In genomic region chrX:21045448-21045941, dm6 we compare ENCODE assay signal across 1 fruit fly cellular context.
TF ChIP-seq lines count a peak whose summit lies in the region.

No protein-coding gene starts in this region.

TF ChIP-seq in whole organism, embryonic, 481 proteins besides CTCF, POLR2A, EP300 and RAD21 (continued from another document and continues in another):
- TF ChIP-seq grau (tag; optimal IDR thresholded peaks at IDR 0.05; lab: Kevin White, UChicago) (peak; percentile 9), jing (GFP tag; optimal IDR thresholded peaks at IDR 0.05; lab: Kevin White, UChicago) (no peak), tio (GFP tag; optimal IDR thresholded peaks at IDR 0.05; lab: Kevin White, UChicago) (no peak), CG14050 (GFP tag; IDR thresholded peaks at IDR 0.05; lab: Robert Waterston, UW) (no peak), lab (GFP tag; optimal IDR thresholded peaks at IDR 0.05; lab: Kevin White, UChicago) (no peak), pfk (GFP tag; optimal IDR thresholded peaks at IDR 0.05; lab: Kevin White, UChicago) (no peak), Lhr (GFP tag; optimal IDR thresholded peaks at IDR 0.05; lab: Kevin White, UChicago) (no peak), Hr51 (GFP tag; optimal IDR thresholded peaks at IDR 0.05; lab: Kevin White, UChicago) (peak in 1 of 2 experiments; percentile 16), CG6791 (GFP tag; IDR thresholded peaks at IDR 0.05; lab: Robert Waterston, UW; ENCODE audit: partially characterized antibody) (no peak), gro (GFP tag; optimal IDR thresholded peaks at IDR 0.05; lab: Kevin White, UChicago) (no peak), D19B (GFP tag; optimal IDR thresholded peaks at IDR 0.05; lab: Kevin White, UChicago) (no peak), E2f1 (GFP tag; IDR thresholded peaks at IDR 0.05; lab: Robert Waterston, UW) (peak; percentile 24; the same call in 1 of the 2 replicates), CG18476 (GFP tag; optimal IDR thresholded peaks at IDR 0.05; lab: Kevin White, UChicago) (no peak), ftz-f1 (GFP tag; optimal IDR thresholded peaks at IDR 0.05; lab: Kevin White, UChicago) (no peak), tap (tag; optimal IDR thresholded peaks at IDR 0.05; lab: Kevin White, UChicago) (no peak), CG17829 (tag; optimal IDR thresholded peaks at IDR 0.05; lab: Kevin White, UChicago) (peak; percentile 31), CG17568 (GFP tag; optimal IDR thresholded peaks at IDR 0.05; lab: Kevin White, UChicago) (peak; percentile 24), chif (GFP tag; optimal IDR thresholded peaks at IDR 0.05; lab: Kevin White, UChicago) (no peak), fd3F (GFP tag; optimal IDR thresholded peaks at IDR 0.05; lab: Kevin White, UChicago) (no peak), CG5180 (GFP tag; optimal IDR thresholded peaks at IDR 0.05; lab: Kevin White, UChicago) (no peak), CG17328 (GFP tag; IDR thresholded peaks at IDR 0.05; lab: Robert Waterston, UW) (peak; percentile 39; the same call in 1 of the 2 replicates), ap (GFP tag; IDR thresholded peaks at IDR 0.05; lab: Robert Waterston, UW) (no peak), dmrt11E (tag; optimal IDR thresholded peaks at IDR 0.05; lab: Kevin White, UChicago) (peak; percentile 40), CG11696 (GFP tag; IDR thresholded peaks at IDR 0.05; lab: Robert Waterston, UW) (peak; percentile 23; the same call in 1 of the 2 replicates), CG4360 (GFP tag; IDR thresholded peaks at IDR 0.05; lab: Robert Waterston, UW) (peak; percentile 36; the same call in 1 of the 2 replicates), CG10209 (GFP tag; optimal IDR thresholded peaks at IDR 0.05; lab: Kevin White, UChicago) (no peak), sens (GFP tag; lab: Kevin White, UChicago) (no peak), exex (tag; optimal IDR thresholded peaks at IDR 0.05; lab: Kevin White, UChicago) (no peak), mam (GFP tag; optimal IDR thresholded peaks at IDR 0.05; lab: Kevin White, UChicago) (no peak), en (GFP tag; optimal IDR thresholded peaks at IDR 0.05; lab: Kevin White, UChicago) (no peak), pzg (GFP tag; optimal IDR thresholded peaks at IDR 0.05; lab: Kevin White, UChicago) (no peak), CG10959 (GFP tag; IDR thresholded peaks at IDR 0.05; lab: Robert Waterston, UW) (no peak), ind (GFP tag; optimal IDR thresholded peaks at IDR 0.05; lab: Kevin White, UChicago) (no peak), pan (optimal IDR thresholded peaks at IDR 0.05; lab: Kevin White, UChicago) (no peak), pan (GFP tag; optimal IDR thresholded peaks at IDR 0.05 in 1 of 2, IDR thresholded peaks at IDR 0.05 in 1 of 2) (no peak), CG10366 (GFP tag; IDR thresholded peaks at IDR 0.05; lab: Robert Waterston, UW) (no peak), CG2202 (tag; optimal IDR thresholded peaks at IDR 0.05; lab: Kevin White, UChicago) (no peak), CG9609 (GFP tag; optimal IDR thresholded peaks at IDR 0.05; lab: Kevin White, UChicago) (no peak), fd96Cb (tag; optimal IDR thresholded peaks at IDR 0.05; lab: Kevin White, UChicago) (peak; percentile 11), grn (GFP tag; optimal IDR thresholded peaks at IDR 0.05; lab: Kevin White, UChicago) (no peak), CG13894 (tag; optimal IDR thresholded peaks at IDR 0.05; lab: Kevin White, UChicago) (peak; percentile 11), HmgD (GFP tag; optimal IDR thresholded peaks at IDR 0.05; lab: Kevin White, UChicago) (no peak), CG15514 (GFP tag; optimal IDR thresholded peaks at IDR 0.05; lab: Kevin White, UChicago) (no peak), Opbp (GFP tag; IDR thresholded peaks at IDR 0.05; lab: Robert Waterston, UW; ENCODE audit: partially characterized antibody) (no peak), vnd (GFP tag; IDR thresholded peaks at IDR 0.05; lab: Robert Waterston, UW; ENCODE audit: partially characterized antibody) (no peak), NFAT (GFP tag; IDR thresholded peaks at IDR 0.05; lab: Robert Waterston, UW) (no peak), cg (GFP tag; optimal IDR thresholded peaks at IDR 0.05; lab: Kevin White, UChicago) (peak; percentile 79), nau (GFP tag; optimal IDR thresholded peaks at IDR 0.05; lab: Kevin White, UChicago) (no peak), CG8359 (GFP tag; optimal IDR thresholded peaks at IDR 0.05; lab: Kevin White, UChicago; ENCODE audit: borderline replicate concordance) (no peak), CG17612 (GFP tag; IDR thresholded peaks at IDR 0.05; lab: Robert Waterston, UW) (no peak), MTF-1 (GFP tag; optimal IDR thresholded peaks at IDR 0.05; lab: Kevin White, UChicago; ENCODE audit: borderline replicate concordance) (peak; percentile 7), crol (GFP tag; IDR thresholded peaks at IDR 0.05; lab: Robert Waterston, UW) (no peak), usp (GFP tag; optimal IDR thresholded peaks at IDR 0.05; lab: Kevin White, UChicago) (no peak), Sox102F (GFP tag; optimal IDR thresholded peaks at IDR 0.05; lab: Kevin White, UChicago) (peak; percentile 32), CG11456 (GFP tag; IDR thresholded peaks at IDR 0.05; lab: Robert Waterston, UW) (no peak), CG17361 (GFP tag; IDR thresholded peaks at IDR 0.05; lab: Robert Waterston, UW) (peak; percentile 46; the same call in 1 of the 3 replicates), ato (GFP tag; IDR thresholded peaks at IDR 0.05; lab: Robert Waterston, UW; ENCODE audit: partially characterized antibody) (no peak), gcm2 (GFP tag; optimal IDR thresholded peaks at IDR 0.05; lab: Kevin White, UChicago) (no peak), Trl (optimal IDR thresholded peaks at IDR 0.05; lab: Kevin White, UChicago) (no peak), Trl (GFP tag; optimal IDR thresholded peaks at IDR 0.05; lab: Kevin White, UChicago) (no peak), row (GFP tag; IDR thresholded peaks at IDR 0.05; lab: Robert Waterston, UW) (no peak), z (GFP tag; IDR thresholded peaks at IDR 0.05; lab: Robert Waterston, UW) (no peak), bcd (GFP tag; optimal IDR thresholded peaks at IDR 0.05; lab: Kevin White, UChicago) (no peak), ham (GFP tag; IDR thresholded peaks at IDR 0.05; lab: Robert Waterston, UW) (no peak), slou (GFP tag; optimal IDR thresholded peaks at IDR 0.05; lab: Kevin White, UChicago) (no peak), pho (GFP tag; optimal IDR thresholded peaks at IDR 0.05; lab: Kevin White, UChicago) (no peak), jumu (GFP tag; optimal IDR thresholded peaks at IDR 0.05; lab: Kevin White, UChicago) (no peak), CG2889 (GFP tag; IDR thresholded peaks at IDR 0.05; lab: Robert Waterston, UW) (no peak), CG14441 (GFP tag; IDR thresholded peaks at IDR 0.05; lab: Robert Waterston, UW) (no peak), tna (GFP tag; IDR thresholded peaks at IDR 0.05; lab: Robert Waterston, UW; ENCODE audit: partially characterized antibody) (no peak), Optix (GFP tag; IDR thresholded peaks at IDR 0.05; lab: Robert Waterston, UW) (no peak), CG16779 (GFP tag; IDR thresholded peaks at IDR 0.05; lab: Robert Waterston, UW) (no peak), Lim3 (GFP tag; IDR thresholded peaks at IDR 0.05; lab: Robert Waterston, UW) (no peak), CG11560 (tag; IDR thresholded peaks at IDR 0.05; lab: Robert Waterston, UW) (no peak), Side (GFP tag; optimal IDR thresholded peaks at IDR 0.05; lab: Kevin White, UChicago) (no peak), CG18764 (GFP tag; optimal IDR thresholded peaks at IDR 0.05; lab: Kevin White, UChicago) (no peak), Dp (GFP tag; optimal IDR thresholded peaks at IDR 0.05; lab: Kevin White, UChicago) (no peak), lov (optimal IDR thresholded peaks at IDR 0.05; lab: Kevin White, UChicago) (no peak), lov (GFP tag; IDR thresholded peaks at IDR 0.05; lab: Robert Waterston, UW) (no peak), danr (GFP tag; IDR thresholded peaks at IDR 0.05; lab: Robert Waterston, UW) (no peak), Aef1 (GFP tag; IDR thresholded peaks at IDR 0.05; lab: Robert Waterston, UW) (no peak), fd102C (GFP tag; optimal IDR thresholded peaks at IDR 0.05; lab: Kevin White, UChicago) (no peak), CG8478 (optimal IDR thresholded peaks at IDR 0.05; lab: Kevin White, UChicago) (no peak), CHES-1-like (GFP tag; optimal IDR thresholded peaks at IDR 0.05; lab: Kevin White, UChicago) (no peak), D19A (tag; optimal IDR thresholded peaks at IDR 0.05; lab: Kevin White, UChicago) (peak; percentile 51), CG9215 (GFP tag; IDR thresholded peaks at IDR 0.05; lab: Robert Waterston, UW) (no peak), pita (GFP tag; optimal IDR thresholded peaks at IDR 0.05; lab: Kevin White, UChicago) (no peak), Scr (GFP tag; IDR thresholded peaks at IDR 0.05; lab: Robert Waterston, UW; ENCODE audit: partially characterized antibody) (no peak), Meics (GFP tag; optimal IDR thresholded peaks at IDR 0.05; lab: Kevin White, UChicago) (no peak), CG1233 (GFP tag; optimal IDR thresholded peaks at IDR 0.05; lab: Kevin White, UChicago) (no peak), Adf1 (GFP tag; IDR thresholded peaks at IDR 0.05; lab: Robert Waterston, UW) (no peak), CG32772 (GFP tag; IDR thresholded peaks at IDR 0.05; lab: Robert Waterston, UW) (peak; percentile 42), CG11723 (GFP tag; optimal IDR thresholded peaks at IDR 0.05; lab: Kevin White, UChicago) (no peak), CG17186 (GFP tag; optimal IDR thresholded peaks at IDR 0.05; lab: Kevin White, UChicago) (no peak), trem (tag; optimal IDR thresholded peaks at IDR 0.05; lab: Kevin White, UChicago) (peak; percentile 15), CG33213 (GFP tag; optimal IDR thresholded peaks at IDR 0.05; lab: Kevin White, UChicago) (no peak), CoRest (tag; optimal IDR thresholded peaks at IDR 0.05; lab: Kevin White, UChicago) (peak; percentile 17), Vsx1 (GFP tag; optimal IDR thresholded peaks at IDR 0.05; lab: Kevin White, UChicago) (no peak), ara (GFP tag; IDR thresholded peaks at IDR 0.05; lab: Robert Waterston, UW) (no peak), CG11398 (GFP tag; optimal IDR thresholded peaks at IDR 0.05; lab: Kevin White, UChicago) (no peak), disco-r (GFP tag; optimal IDR thresholded peaks at IDR 0.05; lab: Kevin White, UChicago) (no peak), az2 (GFP tag; optimal IDR thresholded peaks at IDR 0.05; lab: Kevin White, UChicago) (no peak), CG7745 (tag; optimal IDR thresholded peaks at IDR 0.05; lab: Kevin White, UChicago) (no peak), Dfd (GFP tag; optimal IDR thresholded peaks at IDR 0.05; lab: Kevin White, UChicago) (no peak), peb (GFP tag; IDR thresholded peaks at IDR 0.05; lab: Robert Waterston, UW) (no peak), CG8765 (GFP tag; IDR thresholded peaks at IDR 0.05; lab: Robert Waterston, UW) (no peak), CG15601 (tag; optimal IDR thresholded peaks at IDR 0.05; lab: Kevin White, UChicago) (peak; percentile 18), CG18011 (GFP tag; optimal IDR thresholded peaks at IDR 0.05; lab: Kevin White, UChicago) (no peak), sqz (GFP tag; optimal IDR thresholded peaks at IDR 0.05; lab: Kevin White, UChicago) (no peak), sima (GFP tag; optimal IDR thresholded peaks at IDR 0.05; lab: Kevin White, UChicago) (no peak), amos (GFP tag; IDR thresholded peaks at IDR 0.05; lab: Robert Waterston, UW; ENCODE audit: partially characterized antibody) (no peak), CG8290 (GFP tag; optimal IDR thresholded peaks at IDR 0.05; lab: Kevin White, UChicago) (no peak), CG8290 (tag; optimal IDR thresholded peaks at IDR 0.05; lab: Kevin White, UChicago) (no peak), Dref (GFP tag; IDR thresholded peaks at IDR 0.05; lab: Robert Waterston, UW) (no peak), inv (GFP tag; IDR thresholded peaks at IDR 0.05; lab: Robert Waterston, UW; ENCODE audit: partially characterized antibody) (no peak), Bgb (GFP tag; IDR thresholded peaks at IDR 0.05; lab: Robert Waterston, UW; ENCODE audit: partially characterized antibody) (no peak), odd (GFP tag; optimal IDR thresholded peaks at IDR 0.05; lab: Kevin White, UChicago) (no peak), esg (GFP tag; conservative IDR thresholded peaks at IDR 0.05; lab: Robert Waterston, UW) (0 out of 2 replicates have a peak, but pooled peaks have one; percentile 24), CG10274 (GFP tag; optimal IDR thresholded peaks at IDR 0.05; lab: Kevin White, UChicago) (no peak), ase (GFP tag; IDR thresholded peaks at IDR 0.05; lab: Robert Waterston, UW) (no peak), Xbp1 (GFP tag; optimal IDR thresholded peaks at IDR 0.05; lab: Kevin White, UChicago) (no peak), Atf3 (GFP tag; optimal IDR thresholded peaks at IDR 0.05; lab: Kevin White, UChicago) (no peak), CG6813 (GFP tag; optimal IDR thresholded peaks at IDR 0.05; lab: Kevin White, UChicago) (peak; percentile 6), schlank (tag; optimal IDR thresholded peaks at IDR 0.05; lab: Kevin White, UChicago) (no peak), luna (GFP tag; optimal IDR thresholded peaks at IDR 0.05; lab: Kevin White, UChicago) (no peak), CG43689 (GFP tag; IDR thresholded peaks at IDR 0.05; lab: Robert Waterston, UW) (no peak), mirr (GFP tag; optimal IDR thresholded peaks at IDR 0.05; lab: Kevin White, UChicago) (peak; percentile 44), fu2 (GFP tag; optimal IDR thresholded peaks at IDR 0.05; lab: Kevin White, UChicago) (no peak), Rfx (GFP tag; IDR thresholded peaks at IDR 0.05; lab: Robert Waterston, UW) (no peak; the same call in 1 of the 2 replicates), CG11247 (GFP tag; IDR thresholded peaks at IDR 0.05; lab: Robert Waterston, UW) (no peak), gcm (GFP tag; optimal IDR thresholded peaks at IDR 0.05; lab: Kevin White, UChicago) (peak; percentile 25), HHEX (GFP tag; optimal IDR thresholded peaks at IDR 0.05; lab: Kevin White, UChicago) (peak; percentile 13), CG42726 (GFP tag; IDR thresholded peaks at IDR 0.05; lab: Robert Waterston, UW; ENCODE audit: partially characterized antibody) (no peak), CG3847 (GFP tag; IDR thresholded peaks at IDR 0.05; lab: Robert Waterston, UW) (no peak), tgo (GFP tag; IDR thresholded peaks at IDR 0.05; lab: Robert Waterston, UW) (no peak), CG9437 (GFP tag; optimal IDR thresholded peaks at IDR 0.05; lab: Kevin White, UChicago) (no peak), scrt (GFP tag; optimal IDR thresholded peaks at IDR 0.05; lab: Kevin White, UChicago) (no peak), CG13775 (GFP tag; optimal IDR thresholded peaks at IDR 0.05; lab: Kevin White, UChicago) (no peak)
